Worm (Caenorhabditis elegans): ENCODE measurements around the gene C55A6.6.

C55A6.6 gene

ce11 chrV:11521448-11521847 lies 6.9 kb upstream of the C55A6.6 start, which contains the start of gene pafo-1 (continued):
- no peak for TF ChIP-seq pqm-1 (tag; optimal IDR thresholded peaks at IDR 0.05)
- TF ChIP-seq ztf-16 (tag; optimal IDR thresholded peaks at IDR 0.05) = peak; percentile 57
- TF ChIP-seq unc-3 (GFP tag; conservative IDR thresholded peaks at IDR 0.05) = peak; percentile 50; the same call in 1 of the 2 replicates
- TF ChIP-seq unc-3 (tag; optimal IDR thresholded peaks at IDR 0.05) = peak; percentile 49
- TF ChIP-seq unc-55 (GFP tag; optimal IDR thresholded peaks at IDR 0.05) = peak; percentile 53
- peak; percentile 40 for TF ChIP-seq lin-11 (tag; optimal IDR thresholded peaks at IDR 0.05)
- TF ChIP-seq C08G9.2 (tag; optimal IDR thresholded peaks at IDR 0.05) = no peak
- TF ChIP-seq pha-4 (tag; optimal IDR thresholded peaks at IDR 0.05) = no peak
- TF ChIP-seq ceh-14 (tag; optimal IDR thresholded peaks at IDR 0.05) = peak; percentile 36
- TF ChIP-seq ttx-3 (tag; optimal IDR thresholded peaks at IDR 0.05) = peak; percentile 12
- no peak for TF ChIP-seq fkh-10 (GFP tag; optimal IDR thresholded peaks at IDR 0.05)
- no peak for TF ChIP-seq ceh-9 (tag; optimal IDR thresholded peaks at IDR 0.05)
- TF ChIP-seq hlh-15 (tag; optimal IDR thresholded peaks at IDR 0.05) = no peak
- TF ChIP-seq odd-2 (tag; optimal IDR thresholded peaks at IDR 0.05) = no peak
- TF ChIP-seq zip-5 (tag; optimal IDR thresholded peaks at IDR 0.05) = peak; percentile 9
- TF ChIP-seq ceh-22 (tag; optimal IDR thresholded peaks at IDR 0.05) = no peak
- TF ChIP-seq ceh-18 (tag; optimal IDR thresholded peaks at IDR 0.05) = peak; percentile 30
- no peak for TF ChIP-seq elt-4 (tag; optimal IDR thresholded peaks at IDR 0.05)
- no peak for TF ChIP-seq npax-4 (tag; optimal IDR thresholded peaks at IDR 0.05)
- TF ChIP-seq hlh-13 (GFP tag; optimal IDR thresholded peaks at IDR 0.05) = no peak
- no peak for TF ChIP-seq eyg-1 (tag; optimal IDR thresholded peaks at IDR 0.05)
- peak; percentile 43 for TF ChIP-seq ceh-31 (tag; optimal IDR thresholded peaks at IDR 0.05)
- no peak for TF ChIP-seq mec-3 (tag; optimal IDR thresholded peaks at IDR 0.05; ENCODE audit: borderline replicate concordance)
- TF ChIP-seq tbx-2 (tag; optimal IDR thresholded peaks at IDR 0.05) = peak; percentile 57
- peak; percentile 74 for TF ChIP-seq elt-2 (tag; optimal IDR thresholded peaks at IDR 0.05)
- no peak for TF ChIP-seq ama-1 (optimal IDR thresholded peaks at IDR 0.05)
- TF ChIP-seq ceh-24 (tag; optimal IDR thresholded peaks at IDR 0.05) = no peak
- TF ChIP-seq ceh-2 (tag; optimal IDR thresholded peaks at IDR 0.05) = no peak
- no peak for TF ChIP-seq ref-2 (tag; optimal IDR thresholded peaks at IDR 0.05)
- TF ChIP-seq C38D4.7 (GFP tag; optimal IDR thresholded peaks at IDR 0.05) = peak; percentile 30
- peak; percentile 33 for TF ChIP-seq K09A11.1 (tag; optimal IDR thresholded peaks at IDR 0.05; ENCODE audit: insufficient read depth)

- TF ChIP-seq ceh-14 (tag; optimal IDR thresholded peaks at IDR 0.05) (no peak), unc-42 (tag; optimal IDR thresholded peaks at IDR 0.05) (no peak), fkh-6 (tag; optimal IDR thresholded peaks at IDR 0.05) (no peak), che-1 (tag; optimal IDR thresholded peaks at IDR 0.05) (no peak), ceh-45 (GFP tag; IDR thresholded peaks at IDR 0.05) (no peak), pha-4 (tag; optimal IDR thresholded peaks at IDR 0.05) (no peak), Y22D7AL.16 (tag; optimal IDR thresholded peaks at IDR 0.05) (no peak), hlh-15 (tag; optimal IDR thresholded peaks at IDR 0.05) (no peak), ceh-9 (tag; optimal IDR thresholded peaks at IDR 0.05) (no peak), mec-3 (tag; optimal IDR thresholded peaks at IDR 0.05; ENCODE audit: borderline replicate concordance) (no peak), eyg-1 (tag; optimal IDR thresholded peaks at IDR 0.05) (no peak), ahr-1 (tag; optimal IDR thresholded peaks at IDR 0.05) (no peak), nhr-232 (tag; optimal IDR thresholded peaks at IDR 0.05) (no peak), K02D7.2 (tag; optimal IDR thresholded peaks at IDR 0.05) (no peak), syd-9 (tag; optimal IDR thresholded peaks at IDR 0.05) (no peak), lim-6 (tag; optimal IDR thresholded peaks at IDR 0.05) (no peak)
These were observed 5.7 kb upstream of the C55A6.6 start, which contains the start of the genes C55A6.11 and C55A6.7 for ce11 chrV:11520215-11520614. TSS of gene C55A6.11 (plus strand) at chrV:11520515. TSS of gene C55A6.7 (minus strand) at chrV:11520530.

ce11 chrV:11517789-11518188 lies 3.3 kb upstream of the C55A6.6 start, which contains the start of gene C55A6.4:
TSS of gene C55A6.4 (minus strand) at chrV:11517889.
- TF ChIP-seq hlh-6 (tag; optimal IDR thresholded peaks at IDR 0.05) = no peak
- no peak for TF ChIP-seq ttx-3 (tag; optimal IDR thresholded peaks at IDR 0.05)
- TF ChIP-seq ceh-6 (GFP tag; optimal IDR thresholded peaks at IDR 0.05) = no peak
- TF ChIP-seq sox-2 (GFP tag; IDR thresholded peaks at IDR 0.05) = no peak
- TF ChIP-seq unc-55 (GFP tag; optimal IDR thresholded peaks at IDR 0.05) = no peak
